Worm (Caenorhabditis elegans): ENCODE measurements around the gene spk-1.

DNA sequence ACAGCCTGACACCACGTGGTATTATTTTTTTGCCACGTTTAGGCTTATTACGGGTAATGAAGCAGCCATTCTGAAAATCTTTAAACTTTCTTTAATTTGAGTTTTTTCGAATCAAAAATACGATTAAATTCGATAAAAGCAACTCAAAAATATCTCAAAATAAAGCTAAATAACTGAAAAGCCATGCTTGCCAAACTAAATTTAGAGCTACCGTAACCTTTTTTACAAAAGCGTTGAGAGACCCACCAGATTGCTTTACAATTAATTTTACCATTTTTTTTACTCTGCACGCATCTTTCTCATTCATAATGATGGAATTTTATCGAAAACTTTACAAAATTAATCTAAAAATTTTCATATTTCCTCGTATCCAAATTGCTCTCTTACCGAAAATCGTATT, 31.6 kb downstream of the spk-1 start:
- TF ChIP-seq pqm-1 (tag; optimal IDR thresholded peaks at IDR 0.05) (no peak), ets-4 (tag; optimal IDR thresholded peaks at IDR 0.05) (no peak), lim-6 (tag; optimal IDR thresholded peaks at IDR 0.05) (no peak)
